Worm (Caenorhabditis elegans) whole organism, young adult: ENCODE measurements around the gene T06E6.15.

Source experiments
- ama-1 ChIP-seq, 3 experiments: fragments of 150-350 bp in 1 of 3; sonication (generic microtip) in 2 of 3; optimal IDR thresholded peaks; 2 replicates each; lab custom pipeline; 2014 to 2018; ENCODE audit warnings: missing biosample characterization in 2 of 3, missing genetic modification characterization in 2 of 3, missing genetic modification reagents in 2 of 3
- dox-1 ChIP-seq: fragments of 200-800 bp; sonication (Bioruptor generic); IDR thresholded peaks from 2 replicates; pipeline ENCODE4 v1.3.6; 2022; ENCODE audit warnings: missing genetic modification reagents, missing genetic modification characterization, missing compliant biosample characterization

DNA sequence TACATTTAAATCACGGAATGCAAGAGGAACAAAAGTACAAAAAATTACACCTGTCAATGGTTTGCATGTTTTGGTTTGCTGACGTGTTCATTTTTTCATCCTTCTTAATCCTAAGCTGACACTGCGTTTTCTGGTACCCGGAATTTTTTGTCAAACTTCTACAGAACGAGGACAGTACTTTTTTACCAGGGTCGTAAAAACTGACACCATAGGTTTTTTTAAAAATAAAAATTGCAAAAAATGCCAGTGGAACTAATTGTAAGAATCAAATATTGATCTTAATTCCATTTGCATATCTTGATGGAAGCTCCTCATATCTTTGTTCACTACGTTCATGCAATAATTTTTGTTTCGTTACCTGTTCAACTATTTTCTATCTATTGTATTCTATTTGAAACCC is 5.3 kb upstream of the T06E6.15 start, which contains the start of gene srh-258:
- TF ChIP-seq ama-1 (optimal IDR thresholded peaks at IDR 0.05; lab: Kevin White, UChicago): no peak
- TF ChIP-seq ama-1 (GFP tag; optimal IDR thresholded peaks at IDR 0.05; lab: Kevin White, UChicago): no peak
- no peak for TF ChIP-seq dox-1 (GFP tag; lab: Robert Waterston, UW)
